Worm (Caenorhabditis elegans) whole organism, young adult: ENCODE results near the gene ZC374.2.
A peak's percentile ranks its signal among the peaks of the same experiment; 100 is the strongest.

Experiments used
- B0261.1 ChIP-seq: sonication (generic microtip); optimal IDR thresholded peaks from 2 replicates; lab custom pipeline; 2016; ENCODE audit warnings: mild to moderate bottlenecking, missing genetic modification characterization, moderate library complexity, missing compliant biosample characterization
- C17E4.6 ChIP-seq: fragments of 200-800 bp; sonication (Bioruptor generic); IDR thresholded peaks from 2 replicates; pipeline ENCODE4 v1.3.6; 2022; ENCODE audit warnings: missing genetic modification reagents, missing genetic modification characterization, missing compliant biosample characterization
- D2030.7 ChIP-seq: fragments of 200-800 bp; sonication (Bioruptor generic); IDR thresholded peaks from 2 replicates; pipeline ENCODE4 v1.3.6; 2022; ENCODE audit warnings: missing genetic modification reagents, missing genetic modification characterization, missing compliant biosample characterization
- F10E7.11 ChIP-seq: sonication (generic microtip); optimal IDR thresholded peaks from 2 replicates; lab custom pipeline; 2017; ENCODE audit warnings: mild to moderate bottlenecking, missing genetic modification characterization, moderate library complexity, missing compliant biosample characterization
- F39B2.1 ChIP-seq: fragments of 200-800 bp; sonication (Bioruptor generic); IDR thresholded peaks from 2 replicates; pipeline ENCODE4 v1.3.6; 2022; ENCODE audit warnings: missing genetic modification reagents, missing genetic modification characterization, missing compliant biosample characterization
- F49E8.2 ChIP-seq: sonication (generic microtip); optimal IDR thresholded peaks from 3 replicates; lab custom pipeline; 2017; ENCODE audit warnings: missing genetic modification characterization, mild to moderate bottlenecking, missing compliant biosample characterization, antibody characterized with exemption, moderate library complexity; ENCODE audit not compliant: insufficient read depth
- Y53F4B.3 ChIP-seq: fragments of 200-800 bp; sonication (Bioruptor generic); IDR thresholded peaks from 2 replicates; pipeline ENCODE4 v1.3.6; 2022; ENCODE audit warnings: missing genetic modification reagents, missing genetic modification characterization, missing compliant biosample characterization
- Y56A3A.18 ChIP-seq: fragments of 200-800 bp; sonication (Bioruptor generic); IDR thresholded peaks from 2 replicates; pipeline ENCODE4 v1.3.6; 2022; ENCODE audit warnings: missing genetic modification reagents, missing genetic modification characterization, missing compliant biosample characterization
- Y67H2A.10 ChIP-seq: fragments of 200-800 bp; sonication (Bioruptor generic); conservative IDR thresholded peaks from 2 replicates; pipeline ENCODE4 v1.3.6; 2022; ENCODE audit warnings: missing genetic modification reagents, missing genetic modification characterization, missing compliant biosample characterization
- Y79H2A.3 ChIP-seq: fragments of 200-800 bp; sonication (Bioruptor generic); conservative IDR thresholded peaks from 2 replicates; pipeline ENCODE4 v1.3.6; 2022; ENCODE audit warnings: missing genetic modification reagents, missing genetic modification characterization, missing compliant biosample characterization
- ZK185.1 ChIP-seq: sonication (generic microtip); optimal IDR thresholded peaks from 2 replicates; lab custom pipeline; 2016; ENCODE audit warnings: mild to moderate bottlenecking, missing genetic modification characterization, missing compliant biosample characterization; ENCODE audit not compliant: poor library complexity, severe bottlenecking
- akir-1 ChIP-seq: fragments of 200-800 bp; sonication (Bioruptor generic); optimal IDR thresholded peaks from 2 replicates; lab custom pipeline; 2018; ENCODE audit warnings: mild to moderate bottlenecking, missing genetic modification characterization, moderate library complexity, missing compliant biosample characterization
- ama-1 ChIP-seq, 3 experiments: fragments of 150-350 bp in 1 of 3; sonication (generic microtip) in 2 of 3; optimal IDR thresholded peaks; 2 replicates each; lab custom pipeline; 2014 to 2018; ENCODE audit warnings: missing biosample characterization in 2 of 3, missing genetic modification characterization in 2 of 3, missing genetic modification reagents in 2 of 3
- atf-7 ChIP-seq: sonication (generic microtip); optimal IDR thresholded peaks from 2 replicates; lab custom pipeline; 2017; ENCODE audit warnings: mild to moderate bottlenecking, missing genetic modification characterization, missing compliant biosample characterization
- athp-1 ChIP-seq: sonication (generic microtip); optimal IDR thresholded peaks from 2 replicates; lab custom pipeline; 2017; ENCODE audit warnings: mild to moderate bottlenecking, missing genetic modification characterization, missing compliant biosample characterization
- attf-3 ChIP-seq: fragments of 200-800 bp; sonication (Bioruptor generic); conservative IDR thresholded peaks from 2 replicates; pipeline ENCODE4 v1.3.6; 2022; ENCODE audit warnings: missing genetic modification reagents, missing genetic modification characterization, missing compliant biosample characterization
- ceh-40 ChIP-seq: fragments of 200-800 bp; sonication (Bioruptor generic); IDR thresholded peaks from 2 replicates; pipeline ENCODE4 v1.3.6; 2022; ENCODE audit warnings: missing genetic modification characterization, missing compliant biosample characterization
- chd-7 ChIP-seq: sonication (generic microtip); optimal IDR thresholded peaks from 2 replicates; lab custom pipeline; 2016; ENCODE audit warnings: mild to moderate bottlenecking, missing genetic modification characterization, moderate library complexity, missing compliant biosample characterization
- die-1 ChIP-seq: sonication (generic microtip); optimal IDR thresholded peaks from 2 replicates; lab custom pipeline; 2016; ENCODE audit warnings: missing genotype, mild to moderate bottlenecking, missing genetic modification characterization, missing compliant biosample characterization
- dpl-1 ChIP-seq: fragments of 150-350 bp; optimal IDR thresholded peaks from 2 replicates; lab custom pipeline; 2014; ENCODE audit warnings: missing biosample characterization, missing genetic modification reagents, missing genetic modification characterization
- egl-44 ChIP-seq: fragments of 200-800 bp; sonication (Bioruptor generic); IDR thresholded peaks from 2 replicates; pipeline ENCODE4 v1.3.6; 2022; ENCODE audit warnings: missing genetic modification reagents, missing genetic modification characterization, missing compliant biosample characterization
- ekl-4 ChIP-seq: fragments of 200-800 bp; sonication (Bioruptor generic); IDR thresholded peaks from 2 replicates; pipeline ENCODE4 v1.3.6; 2022; ENCODE audit warnings: missing genetic modification reagents, missing genetic modification characterization, missing compliant biosample characterization
- fkh-3 ChIP-seq: sonication (generic microtip); optimal IDR thresholded peaks from 2 replicates; lab custom pipeline; 2016; ENCODE audit warnings: mild to moderate bottlenecking, missing genetic modification characterization, missing compliant biosample characterization
- him-1 ChIP-seq: sonication (generic microtip); optimal IDR thresholded peaks from 2 replicates; lab custom pipeline; 2016; ENCODE audit warnings: missing genotype, missing genetic modification reagents, missing genetic modification characterization, missing compliant biosample characterization
- hlh-12 ChIP-seq: sonication (generic microtip); optimal IDR thresholded peaks from 2 replicates; lab custom pipeline; 2016; ENCODE audit warnings: missing genetic modification characterization, missing compliant biosample characterization
- hmg-1.2 ChIP-seq: fragments of 200-800 bp; sonication (Bioruptor generic); IDR thresholded peaks from 2 replicates; pipeline ENCODE4 v1.3.6; 2022; ENCODE audit warnings: missing genetic modification reagents, missing genetic modification characterization, missing compliant biosample characterization
- lin-26 ChIP-seq: fragments of 200-800 bp; sonication (Bioruptor generic); IDR thresholded peaks from 2 replicates; pipeline ENCODE4 v1.3.6; 2022; ENCODE audit warnings: missing genetic modification reagents, missing genetic modification characterization, missing compliant biosample characterization
- lir-1 ChIP-seq: fragments of 200-800 bp; sonication (Bioruptor generic); conservative IDR thresholded peaks from 2 replicates; pipeline ENCODE4 v1.3.6; 2022; ENCODE audit warnings: missing genetic modification reagents, missing genetic modification characterization, missing compliant biosample characterization
- nfya-2 ChIP-seq: fragments of 200-800 bp; sonication (Bioruptor generic); IDR thresholded peaks from 2 replicates; pipeline ENCODE4 v1.3.6; 2022; ENCODE audit warnings: missing genetic modification reagents, missing genetic modification characterization, missing compliant biosample characterization
- nfyb-1 ChIP-seq: fragments of 200-800 bp; sonication (Bioruptor generic); IDR thresholded peaks from 2 replicates; pipeline ENCODE4 v1.3.6; 2022; ENCODE audit warnings: missing genetic modification reagents, missing genetic modification characterization, missing compliant biosample characterization
- nhr-179 ChIP-seq: sonication (generic microtip); optimal IDR thresholded peaks from 2 replicates; lab custom pipeline; 2016; ENCODE audit warnings: mild to moderate bottlenecking, missing genetic modification characterization, missing compliant biosample characterization
- nhr-80 ChIP-seq: sonication (generic microtip); optimal IDR thresholded peaks from 2 replicates; lab custom pipeline; 2016; ENCODE audit warnings: missing genetic modification characterization, missing compliant biosample characterization
- pbrm-1 ChIP-seq: fragments of 200-800 bp; sonication (Bioruptor generic); IDR thresholded peaks from 2 replicates; pipeline ENCODE4 v1.3.6; 2022; ENCODE audit warnings: missing genetic modification reagents, missing genetic modification characterization, missing compliant biosample characterization
- rcor-1 ChIP-seq: fragments of 200-800 bp; sonication (Bioruptor generic); IDR thresholded peaks from 2 replicates; pipeline ENCODE4 v1.3.6; 2022; ENCODE audit warnings: missing genetic modification reagents, missing genetic modification characterization, missing compliant biosample characterization
- rec-8 ChIP-seq, 2 experiments: sonication (generic microtip); optimal IDR thresholded peaks; 2 replicates each; lab custom pipeline; 2016; ENCODE audit warnings: mild to moderate bottlenecking in 2 of 2, missing genetic modification characterization in 2 of 2, missing genetic modification reagents in 2 of 2, missing genotype in 2 of 2, missing biosample characterization in 1 of 2, missing compliant biosample characterization in 1 of 2, moderate library complexity in 1 of 2
- rpc-1 ChIP-seq, 2 experiments: fragments of 150-350 bp in 1 of 2; sonication (generic microtip) in 1 of 2; optimal IDR thresholded peaks; 2 replicates each; lab custom pipeline; 2014 to 2018; ENCODE audit warnings: missing biosample characterization in 1 of 2, missing genetic modification characterization in 1 of 2, missing genetic modification reagents in 1 of 2, missing genotype in 1 of 2
- snpc-1.3 ChIP-seq: sonication (generic microtip); optimal IDR thresholded peaks from 2 replicates; lab custom pipeline; 2017; ENCODE audit warnings: missing genetic modification characterization, mild to moderate bottlenecking, missing compliant biosample characterization, antibody characterized with exemption, moderate library complexity, missing genotype, missing genetic modification reagents; ENCODE audit not compliant: insufficient read depth
- snpc-4 ChIP-seq, 5 experiments: fragments of 150-350 bp in 1 of 5; sonication (generic microtip) in 4 of 5; optimal IDR thresholded peaks; 2 replicates each; lab custom pipeline; 2014 to 2018; ENCODE audit warnings: missing genetic modification characterization in 5 of 5, missing biosample characterization in 3 of 5, antibody characterized with exemption in 2 of 5, mild to moderate bottlenecking in 2 of 5, missing compliant biosample characterization in 2 of 5, missing genotype in 2 of 5, moderate library complexity in 2 of 5, missing genetic modification reagents in 1 of 5
- tbp1 ChIP-seq: fragments of 200-800 bp; sonication (Bioruptor generic); optimal IDR thresholded peaks from 2 replicates; lab custom pipeline; 2018; ENCODE audit warnings: mild to moderate bottlenecking, missing genetic modification characterization, missing compliant biosample characterization
- zfh-2 ChIP-seq: fragments of 200-800 bp; sonication (Bioruptor generic); conservative IDR thresholded peaks from 2 replicates; pipeline ENCODE4 v1.3.6; 2022; ENCODE audit warnings: missing genetic modification reagents, missing genetic modification characterization, missing compliant biosample characterization
- ztf-18 ChIP-seq: sonication (generic microtip); optimal IDR thresholded peaks from 2 replicates; lab custom pipeline; 2016; ENCODE audit warnings: missing genotype, mild to moderate bottlenecking, missing genetic modification characterization, missing compliant biosample characterization
- ztf-25 ChIP-seq: fragments of 200-800 bp; sonication (Bioruptor generic); IDR thresholded peaks from 2 replicates; pipeline ENCODE4 v1.3.6; 2022; ENCODE audit warnings: missing genetic modification reagents, missing genetic modification characterization, missing compliant biosample characterization
- ztf-26 ChIP-seq: sonication (generic microtip); optimal IDR thresholded peaks from 2 replicates; lab custom pipeline; 2017; ENCODE audit warnings: missing genetic modification characterization, missing compliant biosample characterization
- ztf-28 ChIP-seq: fragments of 200-800 bp; sonication (Bioruptor generic); IDR thresholded peaks from 2 replicates; pipeline ENCODE4 v1.3.6; 2022; ENCODE audit warnings: missing genetic modification reagents, missing genetic modification characterization, missing compliant biosample characterization

Gene ZC374.2

ce11 chrX:10022016-10022415 is 25.2 kb downstream of the ZC374.2 start, which contains the start of gene F42G10.1:
Gene F42G10.1 (minus strand): TSS chrX:10022166.
- no peak for TF ChIP-seq dpl-1
- TF ChIP-seq Y79H2A.3 (GFP tag; lab: Robert Waterston, UW) = no peak
- no peak for TF ChIP-seq lir-1 (GFP tag; lab: Robert Waterston, UW)

- peak; percentile 78 for TF ChIP-seq lin-26 (GFP tag; lab: Robert Waterston, UW)
- TF ChIP-seq athp-1 (tag; lab: Kevin White, UChicago) = no peak
- peak; percentile 31 for TF ChIP-seq ztf-18 (tag; lab: Kevin White, UChicago)
- TF ChIP-seq rec-8 (tag; optimal IDR thresholded peaks at IDR 0.05; lab: Kevin White, UChicago) = peak in 1 of 2 experiments; percentile 65
- TF ChIP-seq snpc-1.3 (tag; lab: Kevin White, UChicago) = no peak
- TF ChIP-seq nfyb-1 (GFP tag; lab: Robert Waterston, UW) = no peak
- TF ChIP-seq fkh-3 = no peak
- TF ChIP-seq rcor-1 (GFP tag; lab: Robert Waterston, UW) = 0 out of 2 replicates have a peak, but pooled peaks have one; percentile 40
- peak; percentile 76 for TF ChIP-seq D2030.7
- peak; percentile 90 for TF ChIP-seq tbp1 (GFP tag; lab: Kevin White, UChicago)
- peak; percentile 91 for TF ChIP-seq him-1 (tag; lab: Kevin White, UChicago)
- TF ChIP-seq zfh-2 (GFP tag; lab: Robert Waterston, UW) = no peak
- peak; percentile 54; the same call in 1 of the 2 replicates for TF ChIP-seq egl-44 (GFP tag; lab: Robert Waterston, UW)
- TF ChIP-seq ztf-26 = no peak
- TF ChIP-seq snpc-4 (GFP tag; optimal IDR thresholded peaks at IDR 0.05; lab: Kevin White, UChicago) = peak; percentile 56
- TF ChIP-seq snpc-4 (tag; optimal IDR thresholded peaks at IDR 0.05; lab: Kevin White, UChicago) = no peak
- TF ChIP-seq die-1 (tag; lab: Kevin White, UChicago) = no peak
- TF ChIP-seq ztf-28 (GFP tag; lab: Robert Waterston, UW) = 0 out of 2 replicates have a peak, but pooled peaks have one; percentile 45
- no peak for TF ChIP-seq ekl-4 (GFP tag; lab: Robert Waterston, UW)
- no peak for TF ChIP-seq C17E4.6 (GFP tag; lab: Robert Waterston, UW)
- TF ChIP-seq hmg-1.2 = peak; percentile 60
- TF ChIP-seq nhr-80 (tag; lab: Kevin White, UChicago) = peak; percentile 11
- no peak for TF ChIP-seq F49E8.2 (tag; lab: Kevin White, UChicago)
- peak; percentile 84 for TF ChIP-seq rpc-1 (optimal IDR thresholded peaks at IDR 0.05; lab: Kevin White, UChicago)
- TF ChIP-seq rpc-1 (tag; optimal IDR thresholded peaks at IDR 0.05; lab: Kevin White, UChicago) = peak; percentile 91
- no peak for TF ChIP-seq Y67H2A.10 (GFP tag; lab: Robert Waterston, UW)
- 0 out of 2 replicates have a peak, but pooled peaks have one; percentile 62 for TF ChIP-seq ztf-25 (GFP tag; lab: Robert Waterston, UW)
- TF ChIP-seq ama-1 (optimal IDR thresholded peaks at IDR 0.05; lab: Kevin White, UChicago) = no peak
- TF ChIP-seq ama-1 (GFP tag; optimal IDR thresholded peaks at IDR 0.05; lab: Kevin White, UChicago) = peak in 1 of 2 experiments; percentile 60
- peak; percentile 77 for TF ChIP-seq ceh-40 (GFP tag; lab: Robert Waterston, UW)
- peak; percentile 10 for TF ChIP-seq hlh-12 (tag; lab: Kevin White, UChicago)
- TF ChIP-seq F10E7.11 (tag; lab: Kevin White, UChicago) = no peak
- 0 out of 2 replicates have a peak, but pooled peaks have one; percentile 48 for TF ChIP-seq F39B2.1 (GFP tag; lab: Robert Waterston, UW)
- TF ChIP-seq Y56A3A.18 = peak; percentile 79
- TF ChIP-seq nhr-179 (tag; lab: Kevin White, UChicago) = peak; percentile 47
- TF ChIP-seq pbrm-1 = peak; percentile 75; the same call in 1 of the 2 replicates
- TF ChIP-seq B0261.1 (tag; lab: Kevin White, UChicago) = peak; percentile 82
- no peak for TF ChIP-seq Y53F4B.3 (GFP tag; lab: Robert Waterston, UW)
- no peak for TF ChIP-seq attf-3 (GFP tag; lab: Robert Waterston, UW)
- TF ChIP-seq akir-1 (GFP tag; lab: Kevin White, UChicago) = no peak
- TF ChIP-seq nfya-2 (GFP tag; lab: Robert Waterston, UW) = no peak
- TF ChIP-seq ZK185.1 (tag; lab: Kevin White, UChicago) = peak; percentile 45
- TF ChIP-seq atf-7 (tag; lab: Kevin White, UChicago) = no peak
- peak; percentile 10 for TF ChIP-seq chd-7 (tag; lab: Kevin White, UChicago)
These were observed 29.1 kb downstream of the ZC374.2 start, which contains the start of gene F19C6.4 for ce11 chrX:10017975-10018654. Gene F19C6.4 (minus strand): TSS chrX:10018025.
